Worm (Caenorhabditis elegans) whole organism, L4 larva: Measurements from ENCODE around the gene R07B1.13.
A peak's percentile ranks its signal among the peaks of the same experiment; 100 is the strongest.

Experiments used
- D1046.2 ChIP-seq: fragments of 200-800 bp; sonication (Bioruptor generic); IDR thresholded peaks from 2 replicates; pipeline ENCODE4 v1.3.6; 2022; ENCODE audit warnings: missing genetic modification characterization, missing compliant biosample characterization
- F37D6.2 ChIP-seq: sonication (generic microtip); optimal IDR thresholded peaks from 2 replicates; lab custom pipeline; 2016; ENCODE audit warnings: mild to moderate bottlenecking, missing genetic modification characterization, missing compliant biosample characterization
- R02D3.7 ChIP-seq: fragments of 150-350 bp; sonication (generic microtip); optimal IDR thresholded peaks from 3 replicates; lab custom pipeline; 2014; ENCODE audit warnings: missing biosample characterization, missing genetic modification characterization
- T26A8.4 ChIP-seq: fragments of 200-800 bp; sonication (Bioruptor generic); IDR thresholded peaks from 2 replicates; pipeline ENCODE4 v1.3.6; 2022; ENCODE audit warnings: missing genetic modification characterization, missing compliant biosample characterization
- Y48G9A.11 ChIP-seq: fragments of 200-800 bp; sonication (Bioruptor generic); IDR thresholded peaks from 2 replicates; pipeline ENCODE4 v1.3.6; 2022; ENCODE audit warnings: missing genetic modification reagents, missing genetic modification characterization, missing compliant biosample characterization
- Y5F2A.4 ChIP-seq: fragments of 200-800 bp; sonication (Bioruptor generic); optimal IDR thresholded peaks from 2 replicates; lab custom pipeline; 2018; ENCODE audit warnings: mild to moderate bottlenecking, missing genetic modification characterization, missing compliant biosample characterization
- aly-2 ChIP-seq: sonication (generic microtip); optimal IDR thresholded peaks from 2 replicates; lab custom pipeline; 2018; ENCODE audit warnings: missing biosample characterization, missing genetic modification characterization
- arid-1 ChIP-seq: fragments of 200-800 bp; sonication (Bioruptor generic); conservative IDR thresholded peaks from 2 replicates; pipeline ENCODE4 v1.3.6; 2022; ENCODE audit warnings: missing genetic modification reagents, missing genetic modification characterization, missing compliant biosample characterization
- ceh-28 ChIP-seq: fragments of 150-350 bp; optimal IDR thresholded peaks from 2 replicates; lab custom pipeline; 2014; ENCODE audit warnings: missing biosample characterization, missing genetic modification reagents, missing genetic modification characterization
- ceh-44 ChIP-seq: fragments of 200-800 bp; sonication (Bioruptor generic); IDR thresholded peaks from 2 replicates; pipeline ENCODE4 v1.3.6; 2022; ENCODE audit warnings: missing genetic modification reagents, missing genetic modification characterization, missing compliant biosample characterization
- ceh-82 ChIP-seq: sonication (generic microtip); optimal IDR thresholded peaks from 2 replicates; lab custom pipeline; 2017; ENCODE audit warnings: missing biosample characterization, missing genetic modification characterization
- ces-1 ChIP-seq: fragments of 150-350 bp; sonication (generic microtip); optimal IDR thresholded peaks from 4 replicates; lab custom pipeline; 2014; ENCODE audit warnings: missing biosample characterization, missing genetic modification reagents, missing genetic modification characterization
- cey-2 ChIP-seq: sonication (generic microtip); optimal IDR thresholded peaks from 3 replicates; lab custom pipeline; 2017; ENCODE audit warnings: missing genetic modification characterization, mild to moderate bottlenecking, missing compliant biosample characterization, antibody characterized with exemption, borderline replicate concordance; ENCODE audit not compliant: insufficient read depth
- daf-12 ChIP-seq: fragments of 150-350 bp; optimal IDR thresholded peaks from 2 replicates; lab custom pipeline; 2014; ENCODE audit warnings: missing biosample characterization, missing genetic modification reagents, missing genetic modification characterization
- daf-19 ChIP-seq: fragments of 200-800 bp; sonication (Bioruptor generic); conservative IDR thresholded peaks from 2 replicates; pipeline ENCODE4 v1.3.6; 2022; ENCODE audit warnings: missing genetic modification characterization, missing compliant biosample characterization
- daf-8 ChIP-seq: fragments of 200-800 bp; sonication (Bioruptor generic); IDR thresholded peaks from 2 replicates; pipeline ENCODE4 v1.3.6; 2022; ENCODE audit warnings: missing genetic modification characterization, missing compliant biosample characterization
- dmd-8 ChIP-seq: fragments of 200-800 bp; sonication (Bioruptor generic); IDR thresholded peaks from 2 replicates; pipeline ENCODE4 v1.3.6; 2022; ENCODE audit warnings: missing genetic modification characterization, missing compliant biosample characterization
- dmd-9 ChIP-seq: fragments of 200-800 bp; sonication (Bioruptor generic); IDR thresholded peaks from 2 replicates; pipeline ENCODE4 v1.3.6; 2022; ENCODE audit warnings: missing genetic modification reagents, missing genetic modification characterization, missing compliant biosample characterization
- hif-1 ChIP-seq, 2 experiments: sonication (generic microtip); optimal IDR thresholded peaks; 2 replicates each; lab custom pipeline; 2016 to 2017; ENCODE audit warnings: missing compliant biosample characterization in 2 of 2, missing genetic modification characterization in 2 of 2, missing genetic modification reagents in 2 of 2, missing genotype in 2 of 2, mild to moderate bottlenecking in 1 of 2
- hlh-11 ChIP-seq: fragments of 200-800 bp; sonication (Bioruptor generic); optimal IDR thresholded peaks from 2 replicates; lab custom pipeline; 2018; ENCODE audit warnings: mild to moderate bottlenecking, missing genetic modification characterization, missing compliant biosample characterization
- jun-1 ChIP-seq: fragments of 150-350 bp; optimal IDR thresholded peaks from 2 replicates; lab custom pipeline; 2014; ENCODE audit warnings: missing biosample characterization, missing genetic modification reagents, missing genetic modification characterization
- lin-15B ChIP-seq: fragments of 150-350 bp; sonication (generic microtip); optimal IDR thresholded peaks from 3 replicates; lab custom pipeline; 2014; ENCODE audit warnings: missing biosample characterization, missing genetic modification characterization
- lin-29 ChIP-seq: fragments of 200-800 bp; sonication (Bioruptor generic); IDR thresholded peaks from 2 replicates; pipeline ENCODE4 v1.3.6; 2022; ENCODE audit warnings: missing genetic modification reagents, missing genetic modification characterization, missing compliant biosample characterization
- lin-38 ChIP-seq: fragments of 200-800 bp; sonication (Bioruptor generic); IDR thresholded peaks from 2 replicates; pipeline ENCODE4 v1.3.6; 2022; ENCODE audit warnings: missing genetic modification reagents, missing genetic modification characterization, missing compliant biosample characterization
- lin-39 ChIP-seq: fragments of 150-350 bp; optimal IDR thresholded peaks from 2 replicates; lab custom pipeline; 2014; ENCODE audit warnings: missing biosample characterization, missing genetic modification reagents, missing genetic modification characterization
- lir-3 ChIP-seq: sonication (generic microtip); optimal IDR thresholded peaks from 2 replicates; lab custom pipeline; 2016; ENCODE audit warnings: mild to moderate bottlenecking, missing genetic modification characterization, missing compliant biosample characterization
- madf-5 ChIP-seq, 2 experiments: fragments of 200-800 bp; sonication (Bioruptor generic); IDR thresholded peaks; 2 replicates each; pipeline ENCODE4 v1.3.6; 2022; ENCODE audit warnings: missing compliant biosample characterization in 2 of 2, missing genetic modification characterization in 2 of 2
- mdl-1 ChIP-seq, 2 experiments: fragments of 150-350 bp in 1 of 2; sonication (generic microtip) in 1 of 2; optimal IDR thresholded peaks; 2 replicates each; lab custom pipeline; 2014 to 2017; ENCODE audit warnings: missing biosample characterization in 2 of 2, missing genetic modification characterization in 2 of 2
- mdt-29 ChIP-seq: fragments of 200-800 bp; sonication (Bioruptor generic); IDR thresholded peaks from 2 replicates; pipeline ENCODE4 v1.3.6; 2022; ENCODE audit warnings: missing genetic modification reagents, missing genetic modification characterization, missing compliant biosample characterization
- mxl-2 ChIP-seq: fragments of 200-800 bp; sonication (Bioruptor generic); conservative IDR thresholded peaks from 2 replicates; pipeline ENCODE4 v1.3.6; 2022; ENCODE audit warnings: missing genetic modification reagents, missing genetic modification characterization, missing compliant biosample characterization
- nhr-102 ChIP-seq: sonication (generic microtip); optimal IDR thresholded peaks from 2 replicates; lab custom pipeline; 2016; ENCODE audit warnings: mild to moderate bottlenecking, missing genetic modification characterization, moderate library complexity, missing compliant biosample characterization
- nhr-11 ChIP-seq: fragments of 150-350 bp; optimal IDR thresholded peaks from 2 replicates; lab custom pipeline; 2014; ENCODE audit warnings: missing biosample characterization, missing genetic modification characterization
- nhr-237 ChIP-seq: sonication (generic microtip); optimal IDR thresholded peaks from 2 replicates; lab custom pipeline; 2017; ENCODE audit warnings: missing biosample characterization, missing genetic modification characterization
- nhr-28 ChIP-seq: fragments of 150-350 bp; optimal IDR thresholded peaks from 2 replicates; lab custom pipeline; 2014; ENCODE audit warnings: missing biosample characterization, missing genetic modification characterization
- nhr-42 ChIP-seq: fragments of 200-800 bp; sonication (Bioruptor generic); IDR thresholded peaks from 2 replicates; pipeline ENCODE4 v1.3.6; 2022; ENCODE audit warnings: missing genetic modification characterization, missing compliant biosample characterization
- nhr-48 ChIP-seq: sonication (generic microtip); optimal IDR thresholded peaks from 2 replicates; lab custom pipeline; 2016; ENCODE audit warnings: mild to moderate bottlenecking, missing genetic modification characterization, missing compliant biosample characterization
- nhr-6 ChIP-seq: fragments of 150-350 bp; optimal IDR thresholded peaks from 2 replicates; lab custom pipeline; 2014; ENCODE audit warnings: missing biosample characterization, missing genetic modification characterization
- nhr-76 ChIP-seq: fragments of 150-350 bp; optimal IDR thresholded peaks from 2 replicates; lab custom pipeline; 2014; ENCODE audit warnings: missing biosample characterization, missing genetic modification characterization
- php-3 ChIP-seq: fragments of 200-800 bp; sonication (Bioruptor generic); IDR thresholded peaks from 2 replicates; pipeline ENCODE4 v1.3.6; 2022; ENCODE audit warnings: missing genetic modification reagents, missing genetic modification characterization, missing compliant biosample characterization
- rbr-2 ChIP-seq: sonication (generic microtip); optimal IDR thresholded peaks from 2 replicates; lab custom pipeline; 2016; ENCODE audit warnings: missing genotype, missing genetic modification characterization, missing compliant biosample characterization
- skn-1 ChIP-seq: fragments of 150-350 bp; optimal IDR thresholded peaks from 2 replicates; lab custom pipeline; 2014; ENCODE audit warnings: missing biosample characterization, missing genetic modification characterization
- snpc-1.2 ChIP-seq: fragments of 200-800 bp; sonication (Bioruptor generic); IDR thresholded peaks from 2 replicates; pipeline ENCODE4 v1.3.6; 2022; ENCODE audit warnings: missing genetic modification reagents, missing genetic modification characterization, missing compliant biosample characterization
- tra-1 ChIP-seq: fragments of 200-800 bp; sonication (Bioruptor generic); IDR thresholded peaks from 2 replicates; pipeline ENCODE4 v1.3.6; 2022; ENCODE audit warnings: missing genetic modification reagents, missing genetic modification characterization, missing compliant biosample characterization
- unc-130 ChIP-seq: sonication (generic microtip); optimal IDR thresholded peaks from 2 replicates; lab custom pipeline; 2016; ENCODE audit warnings: missing genetic modification reagents, missing genetic modification characterization, missing compliant biosample characterization
- unc-39 ChIP-seq: sonication (generic microtip); optimal IDR thresholded peaks from 2 replicates; lab custom pipeline; 2017; ENCODE audit warnings: missing biosample characterization, missing genetic modification characterization
- unc-62 ChIP-seq, 3 experiments: fragments of 150-350 bp in 1 of 3; sonication (generic microtip); optimal IDR thresholded peaks in 2 of 3; peaks in 1 of 3; 1 replicate in 1 of 3; 2 replicates in 2 of 3; lab custom pipeline; 2014 to 2017; ENCODE audit warnings: missing biosample characterization in 3 of 3, missing genetic modification characterization in 3 of 3, missing genetic modification reagents in 3 of 3, missing genotype in 1 of 3
- zag-1 ChIP-seq: fragments of 150-350 bp; optimal IDR thresholded peaks from 2 replicates; lab custom pipeline; 2014; ENCODE audit warnings: missing biosample characterization, missing genetic modification characterization
- zfp-2 ChIP-seq: sonication (generic microtip); optimal IDR thresholded peaks from 2 replicates; lab custom pipeline; 2016; ENCODE audit warnings: mild to moderate bottlenecking, missing genetic modification characterization, missing compliant biosample characterization
- zip-11 ChIP-seq: fragments of 200-800 bp; sonication (Bioruptor generic); IDR thresholded peaks from 2 replicates; pipeline ENCODE4 v1.3.6; 2022; ENCODE audit warnings: missing genetic modification characterization, missing compliant biosample characterization
- zip-2 ChIP-seq: fragments of 150-350 bp; optimal IDR thresholded peaks from 2 replicates; lab custom pipeline; 2014; ENCODE audit warnings: missing biosample characterization, missing genetic modification characterization
- ztf-7 ChIP-seq: fragments of 150-350 bp; optimal IDR thresholded peaks from 2 replicates; lab custom pipeline; 2014; ENCODE audit warnings: missing biosample characterization, missing genetic modification characterization

R07B1.13 gene

ce11 chrX:9822606-9823264 is 46.9 kb upstream of the R07B1.13 start (continued):
- TF ChIP-seq nhr-48 (tag; lab: Kevin White, UChicago) (no peak), arid-1 (GFP tag; lab: Robert Waterston, UW) (0 out of 2 replicates have a peak, but pooled peaks have one; percentile 43), ceh-82 (no peak), nhr-6 (tag; lab: Kevin White, UChicago) (peak; percentile 42), madf-5 (GFP tag; IDR thresholded peaks at IDR 0.05; lab: Robert Waterston, UW) (no peak), unc-62 (GFP tag; optimal IDR thresholded peaks at IDR 0.05 in 1 of 2; lab: Kevin White, UChicago) (peak in 1 of 2 experiments; percentile 93), unc-62 (tag; optimal IDR thresholded peaks at IDR 0.05; lab: Kevin White, UChicago) (no peak), ceh-44 (no peak), lin-38 (GFP tag; lab: Robert Waterston, UW) (no peak), nhr-76 (no peak), nhr-237 (tag; lab: Kevin White, UChicago) (no peak), tra-1 (no peak), ztf-7 (tag; lab: Kevin White, UChicago) (no peak), zag-1 (tag; lab: Kevin White, UChicago) (no peak), mdt-29 (GFP tag; lab: Robert Waterston, UW) (no peak), dmd-8 (GFP tag; lab: Robert Waterston, UW) (no peak), mdl-1 (tag; optimal IDR thresholded peaks at IDR 0.05; lab: Kevin White, UChicago) (peak in 1 of 2 experiments; percentile 76), nhr-28 (tag; lab: Kevin White, UChicago) (peak; percentile 45), snpc-1.2 (GFP tag; lab: Robert Waterston, UW) (no peak), lin-39 (tag; lab: Kevin White, UChicago) (no peak), R02D3.7 (tag; lab: Kevin White, UChicago) (no peak), rbr-2 (peak; percentile 75), jun-1 (tag; lab: Kevin White, UChicago) (no peak), ceh-28 (peak; percentile 38), nhr-42 (GFP tag; lab: Robert Waterston, UW) (no peak), hif-1 (tag; optimal IDR thresholded peaks at IDR 0.05; lab: Kevin White, UChicago) (no peak), unc-130 (GFP tag; lab: Kevin White, UChicago) (no peak), Y5F2A.4 (GFP tag; lab: Kevin White, UChicago) (no peak), unc-39 (no peak), cey-2 (no peak), aly-2 (tag; lab: Kevin White, UChicago) (no peak), skn-1 (tag; lab: Kevin White, UChicago) (no peak), php-3 (0 out of 2 replicates have a peak, but pooled peaks have one; percentile 15), lin-29 (GFP tag; lab: Robert Waterston, UW) (no peak), lin-15B (no peak), F37D6.2 (tag; lab: Kevin White, UChicago) (no peak), Y48G9A.11 (GFP tag; lab: Robert Waterston, UW) (no peak), ces-1 (GFP tag; lab: Kevin White, UChicago) (no peak), daf-12 (tag; lab: Kevin White, UChicago) (no peak), lir-3 (tag; lab: Kevin White, UChicago) (no peak), dmd-9 (no peak), D1046.2 (GFP tag; lab: Robert Waterston, UW) (no peak), hlh-11 (tag; lab: Kevin White, UChicago) (peak; percentile 80), zfp-2 (no peak), daf-19 (no peak), nhr-11 (tag; lab: Kevin White, UChicago) (peak; percentile 20), zip-11 (no peak), daf-8 (GFP tag; lab: Robert Waterston, UW) (no peak), mxl-2 (no peak), zip-2 (tag; lab: Kevin White, UChicago) (no peak), T26A8.4 (no peak), nhr-102 (tag; lab: Kevin White, UChicago) (no peak)
